Worm (Caenorhabditis elegans) whole organism, late embryonic: ENCODE measurements around the gene ZK262.8.

Source experiments
- K02D7.2 ChIP-seq: sonication (generic microtip); optimal IDR thresholded peaks from 2 replicates; lab custom pipeline; 2017; ENCODE audit warnings: mild to moderate bottlenecking, missing genetic modification characterization, missing compliant biosample characterization
- K09A11.1 ChIP-seq: sonication (generic microtip); optimal IDR thresholded peaks from 2 replicates; lab custom pipeline; 2017; ENCODE audit warnings: antibody characterized with exemption, mild to moderate bottlenecking, missing genetic modification characterization, missing compliant biosample characterization; ENCODE audit not compliant: insufficient read depth
- ahr-1 ChIP-seq: sonication (generic microtip); optimal IDR thresholded peaks from 2 replicates; lab custom pipeline; 2016; ENCODE audit warnings: missing genetic modification characterization, missing compliant biosample characterization
- ceh-22 ChIP-seq: sonication (generic microtip); optimal IDR thresholded peaks from 2 replicates; lab custom pipeline; 2017; ENCODE audit warnings: missing biosample characterization, missing genetic modification characterization
- ceh-30 ChIP-seq: fragments of 150-350 bp; optimal IDR thresholded peaks from 2 replicates; lab custom pipeline; 2014; ENCODE audit warnings: missing biosample characterization, missing genetic modification characterization
- ceh-45 ChIP-seq: fragments of 200-800 bp; sonication (Bioruptor generic); IDR thresholded peaks from 2 replicates; pipeline ENCODE4 v1.3.6; 2022; ENCODE audit warnings: missing genetic modification reagents, missing genetic modification characterization, missing compliant biosample characterization
- ceh-6 ChIP-seq: fragments of 200-800 bp; sonication (Bioruptor generic); optimal IDR thresholded peaks from 2 replicates; lab custom pipeline; 2018; ENCODE audit warnings: mild to moderate bottlenecking, missing genetic modification characterization, missing compliant biosample characterization
- ceh-9 ChIP-seq: sonication (generic microtip); optimal IDR thresholded peaks from 2 replicates; lab custom pipeline; 2016; ENCODE audit warnings: mild to moderate bottlenecking, missing genetic modification characterization, inconsistent platforms, missing compliant biosample characterization
- che-1 ChIP-seq: sonication (generic microtip); optimal IDR thresholded peaks from 2 replicates; lab custom pipeline; 2016; ENCODE audit warnings: mild to moderate bottlenecking, missing genetic modification characterization, missing compliant biosample characterization
- dmd-4 ChIP-seq: sonication (generic microtip); optimal IDR thresholded peaks from 2 replicates; lab custom pipeline; 2016; ENCODE audit warnings: borderline replicate concordance, missing genetic modification characterization, missing compliant biosample characterization
- dve-1 ChIP-seq: sonication (generic microtip); optimal IDR thresholded peaks from 2 replicates; lab custom pipeline; 2017; ENCODE audit warnings: antibody characterized with exemption, mild to moderate bottlenecking, missing genetic modification characterization, missing compliant biosample characterization
- elt-2 ChIP-seq: sonication (generic microtip); optimal IDR thresholded peaks from 2 replicates; lab custom pipeline; 2016; ENCODE audit warnings: missing genetic modification reagents, missing genetic modification characterization, missing compliant biosample characterization
- elt-4 ChIP-seq: sonication (generic microtip); optimal IDR thresholded peaks from 2 replicates; lab custom pipeline; 2016; ENCODE audit warnings: missing genetic modification characterization, missing compliant biosample characterization
- ets-4 ChIP-seq: sonication (generic microtip); optimal IDR thresholded peaks from 2 replicates; lab custom pipeline; 2016; ENCODE audit warnings: missing genetic modification characterization, missing compliant biosample characterization
- fax-1 ChIP-seq: sonication (generic microtip); optimal IDR thresholded peaks from 2 replicates; lab custom pipeline; 2016; ENCODE audit warnings: missing genotype, missing genetic modification characterization, missing compliant biosample characterization
- hlh-6 ChIP-seq: sonication (generic microtip); optimal IDR thresholded peaks from 2 replicates; lab custom pipeline; 2016; ENCODE audit warnings: missing genotype, missing genetic modification characterization, missing compliant biosample characterization
- hlh-8 ChIP-seq: sonication (generic microtip); optimal IDR thresholded peaks from 2 replicates; lab custom pipeline; 2016; ENCODE audit warnings: missing genotype, missing genetic modification characterization, missing compliant biosample characterization
- lim-6 ChIP-seq: sonication (generic microtip); optimal IDR thresholded peaks from 2 replicates; lab custom pipeline; 2016; ENCODE audit warnings: missing genetic modification characterization, missing compliant biosample characterization
- lin-11 ChIP-seq: fragments of 200-800 bp; sonication (Bioruptor generic); optimal IDR thresholded peaks from 2 replicates; lab custom pipeline; 2018; ENCODE audit warnings: mild to moderate bottlenecking, missing genetic modification characterization, missing compliant biosample characterization
- madf-2 ChIP-seq: sonication (generic microtip); optimal IDR thresholded peaks from 2 replicates; lab custom pipeline; 2017; ENCODE audit warnings: missing genetic modification characterization, missing compliant biosample characterization
- nfya-1 ChIP-seq: sonication (generic microtip); optimal IDR thresholded peaks from 2 replicates; lab custom pipeline; 2017; ENCODE audit warnings: missing genetic modification characterization, mild to moderate bottlenecking, missing compliant biosample characterization, antibody characterized with exemption, moderate library complexity
- nhr-11 ChIP-seq: fragments of 150-350 bp; optimal IDR thresholded peaks from 2 replicates; lab custom pipeline; 2014; ENCODE audit warnings: missing biosample characterization, missing genetic modification characterization
- npax-4 ChIP-seq: sonication (generic microtip); optimal IDR thresholded peaks from 2 replicates; lab custom pipeline; 2016; ENCODE audit warnings: missing genetic modification characterization, missing compliant biosample characterization
- odd-2 ChIP-seq: sonication (generic microtip); optimal IDR thresholded peaks from 2 replicates; lab custom pipeline; 2017; ENCODE audit warnings: antibody characterized with exemption, mild to moderate bottlenecking, missing genetic modification characterization, missing compliant biosample characterization
- pag-3 ChIP-seq: sonication (generic microtip); optimal IDR thresholded peaks from 2 replicates; lab custom pipeline; 2016; ENCODE audit warnings: missing compliant biosample characterization, missing genetic modification characterization, borderline replicate concordance
- pha-4 ChIP-seq: fragments of 150-350 bp; optimal IDR thresholded peaks from 2 replicates; lab custom pipeline; 2018; ENCODE audit warnings: missing biosample characterization, missing genetic modification reagents, missing genetic modification characterization
- sdc-2 ChIP-seq: sonication (generic microtip); optimal IDR thresholded peaks from 2 replicates; lab custom pipeline; 2016; ENCODE audit warnings: missing genotype, missing genetic modification characterization, missing compliant biosample characterization
- sox-2 ChIP-seq: fragments of 200-800 bp; sonication (Bioruptor generic); IDR thresholded peaks from 2 replicates; pipeline ENCODE4 v1.3.6; 2022; ENCODE audit warnings: missing genetic modification reagents, missing genetic modification characterization, missing compliant biosample characterization
- syd-9 ChIP-seq: sonication (generic microtip); optimal IDR thresholded peaks from 2 replicates; lab custom pipeline; 2016; ENCODE audit warnings: mild to moderate bottlenecking, missing genetic modification characterization, moderate library complexity, missing compliant biosample characterization
- tbx-2 ChIP-seq: sonication (generic microtip); optimal IDR thresholded peaks from 2 replicates; lab custom pipeline; 2016; ENCODE audit warnings: missing genetic modification characterization, missing compliant biosample characterization
- tbx-7 ChIP-seq: sonication (generic microtip); optimal IDR thresholded peaks from 2 replicates; lab custom pipeline; 2016; ENCODE audit warnings: missing genotype, missing genetic modification characterization, missing compliant biosample characterization
- unc-3 ChIP-seq, 2 experiments: fragments of 200-800 bp in 1 of 2; sonication (Bioruptor generic) in 1 of 2; sonication (generic microtip) in 1 of 2; conservative IDR thresholded peaks in 1 of 2; optimal IDR thresholded peaks in 1 of 2; 2 replicates each; pipeline versions ENCODE4 v1.3.6 to Lab custom; 2016 to 2022; ENCODE audit warnings: missing compliant biosample characterization in 2 of 2, missing genetic modification characterization in 2 of 2, missing genetic modification reagents in 1 of 2
- unc-42 ChIP-seq: sonication (generic microtip); optimal IDR thresholded peaks from 2 replicates; lab custom pipeline; 2016; ENCODE audit warnings: missing genotype, missing genetic modification characterization, missing compliant biosample characterization
- unc-86 ChIP-seq: sonication (generic microtip); optimal IDR thresholded peaks from 2 replicates; lab custom pipeline; 2016; ENCODE audit warnings: missing genetic modification characterization, missing compliant biosample characterization
- zip-5 ChIP-seq: sonication (generic microtip); optimal IDR thresholded peaks from 2 replicates; lab custom pipeline; 2016; ENCODE audit warnings: missing genetic modification characterization, missing compliant biosample characterization
- ztf-16 ChIP-seq: sonication (generic microtip); optimal IDR thresholded peaks from 2 replicates; lab custom pipeline; 2017; ENCODE audit warnings: missing genetic modification characterization, missing compliant biosample characterization

The ZK262.8 gene

ce11 chrV:18424471-18424870 is 13.7 kb upstream of the ZK262.8 start, which contains the start of gene ZK262.4:
TSS of gene ZK262.4 (minus strand) at chrV:18424571.
- TF ChIP-seq sox-2 (GFP tag; lab: Robert Waterston, UW) (no peak), ceh-45 (GFP tag; lab: Robert Waterston, UW) (no peak), syd-9 (tag; lab: Kevin White, UChicago) (no peak), K02D7.2 (tag; lab: Kevin White, UChicago) (no peak), pag-3 (tag; lab: Kevin White, UChicago) (no peak), zip-5 (no peak), ceh-9 (no peak), npax-4 (tag; lab: Kevin White, UChicago) (no peak), pha-4 (tag; lab: Kevin White, UChicago) (no peak), ceh-6 (GFP tag; lab: Kevin White, UChicago) (no peak), lim-6 (tag; lab: Kevin White, UChicago) (no peak), tbx-7 (tag; lab: Kevin White, UChicago) (no peak)
- TF ChIP-seq, all 69 proteins: peak for 0

- no peak for TF ChIP-seq unc-86 (tag; lab: Kevin White, UChicago)
- TF ChIP-seq K09A11.1 (tag; lab: Kevin White, UChicago) = no peak
- TF ChIP-seq lim-6 (tag; lab: Kevin White, UChicago) = no peak
- no peak for TF ChIP-seq ahr-1 (tag; lab: Kevin White, UChicago)
- no peak for TF ChIP-seq madf-2
- no peak for TF ChIP-seq hlh-8 (tag; lab: Kevin White, UChicago)
- TF ChIP-seq sdc-2 (tag; lab: Kevin White, UChicago) = no peak
- TF ChIP-seq unc-42 (tag; lab: Kevin White, UChicago) = no peak
- TF ChIP-seq hlh-6 (tag; lab: Kevin White, UChicago) = no peak
- TF ChIP-seq npax-4 (tag; lab: Kevin White, UChicago) = no peak
- no peak for TF ChIP-seq nhr-11 (tag; lab: Kevin White, UChicago)
- TF ChIP-seq tbx-2 (tag; lab: Kevin White, UChicago) = no peak
- no peak for TF ChIP-seq dve-1
- TF ChIP-seq elt-2 (tag; lab: Kevin White, UChicago) = no peak
- TF ChIP-seq che-1 (tag; lab: Kevin White, UChicago) = no peak
- TF ChIP-seq elt-4 (tag; lab: Kevin White, UChicago) = no peak
- no peak for TF ChIP-seq nfya-1 (tag; lab: Kevin White, UChicago)
- TF ChIP-seq dmd-4 (tag; lab: Kevin White, UChicago) = no peak
- TF ChIP-seq ztf-16 = no peak
Measured at ce11 chrV:18425544-18425943, 12.6 kb upstream of the ZK262.8 start, which contains the start of gene ZK262.19. TSS of gene ZK262.19 (minus strand) at chrV:18425644.

- TF ChIP-seq sox-2 (GFP tag; lab: Robert Waterston, UW) = no peak
- no peak for TF ChIP-seq tbx-7 (tag; lab: Kevin White, UChicago)
- no peak for TF ChIP-seq ceh-22 (tag; lab: Kevin White, UChicago)
- no peak for TF ChIP-seq ets-4
Measured at ce11 chrV:18426280-18426679, 11.9 kb upstream of the ZK262.8 start, which contains the start of gene srw-83. TSS of gene srw-83 (plus strand) at chrV:18426580.

DNA sequence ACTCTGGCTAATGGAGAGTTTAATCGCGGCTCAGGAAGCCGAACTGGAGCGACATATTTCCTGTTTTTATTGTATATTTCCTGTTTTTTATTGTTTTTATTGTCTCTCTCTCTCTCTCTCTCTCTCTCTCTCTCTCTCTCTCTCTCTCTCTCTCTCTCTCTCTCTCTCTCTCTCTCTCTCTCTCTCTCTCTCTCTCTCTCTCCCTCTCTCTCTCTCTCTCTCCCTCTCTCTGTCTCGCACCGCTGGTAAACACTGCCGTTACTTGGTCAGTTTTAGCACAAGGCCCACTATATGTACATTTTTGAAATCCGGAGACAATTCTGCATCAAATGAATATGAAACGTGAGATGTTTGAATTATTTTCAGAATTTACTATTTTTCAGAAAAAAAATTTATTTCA is 7.4 kb upstream of the ZK262.8 start:
- TF ChIP-seq sox-2 (GFP tag; lab: Robert Waterston, UW) (no peak), ceh-9 (no peak), lin-11 (tag; lab: Kevin White, UChicago) (no peak), npax-4 (tag; lab: Kevin White, UChicago) (no peak), ceh-30 (tag; lab: Kevin White, UChicago) (no peak), hlh-8 (tag; lab: Kevin White, UChicago) (no peak), lim-6 (tag; lab: Kevin White, UChicago) (no peak), fax-1 (no peak), odd-2 (no peak), tbx-2 (tag; lab: Kevin White, UChicago) (no peak), unc-3 (GFP tag; conservative IDR thresholded peaks at IDR 0.05; lab: Robert Waterston, UW) (no peak), unc-3 (tag; optimal IDR thresholded peaks at IDR 0.05; lab: Kevin White, UChicago) (no peak), unc-86 (tag; lab: Kevin White, UChicago) (no peak), K02D7.2 (tag; lab: Kevin White, UChicago) (no peak), che-1 (tag; lab: Kevin White, UChicago) (no peak), ahr-1 (tag; lab: Kevin White, UChicago) (no peak)
